Fruit fly (Drosophila melanogaster) whole organism, embryonic: Measurements from ENCODE around the gene Gale.

Experiments
- BEAF-32 ChIP-seq: fragments of 200-800 bp; sonication (Bioruptor generic); optimal IDR thresholded peaks from 3 replicates; lab custom pipeline; 2017; ENCODE audit warnings: missing biosample characterization, missing genetic modification characterization, mild to moderate bottlenecking, moderate library complexity, missing genetic modification reagents
- CG10366 ChIP-seq: fragments of 200-800 bp; sonication (Bioruptor generic); IDR thresholded peaks from 2 replicates; pipeline ENCODE4 v1.3.6; 2022; ENCODE audit warnings: missing biosample characterization, missing genetic modification characterization
- CG11696 ChIP-seq: fragments of 200-800 bp; sonication (Bioruptor generic); IDR thresholded peaks from 2 replicates; pipeline ENCODE4 v1.3.6; 2022; ENCODE audit warnings: missing biosample characterization, missing genetic modification characterization
- CG13424 ChIP-seq: fragments of 200-800 bp; sonication (Bioruptor generic); optimal IDR thresholded peaks from 2 replicates; lab custom pipeline; 2019; ENCODE audit warnings: missing biosample characterization, mild to moderate bottlenecking, missing genetic modification characterization, moderate library complexity
- CG15011 ChIP-seq: fragments of 200-800 bp; sonication (Bioruptor generic); optimal IDR thresholded peaks from 3 replicates; lab custom pipeline; 2018; ENCODE audit warnings: missing biosample characterization, mild to moderate bottlenecking, missing genetic modification characterization
- CG1647 ChIP-seq: fragments of 200-800 bp; sonication (Bioruptor generic); optimal IDR thresholded peaks from 3 replicates; lab custom pipeline; 2016; ENCODE audit warnings: missing biosample characterization, missing genetic modification characterization
- CG17912 ChIP-seq: fragments of 200-800 bp; sonication (Bioruptor generic); optimal IDR thresholded peaks from 2 replicates; lab custom pipeline; 2018; ENCODE audit warnings: missing biosample characterization, mild to moderate bottlenecking, missing genetic modification characterization
- CG18262 ChIP-seq: fragments of 200-800 bp; optimal IDR thresholded peaks from 3 replicates; lab custom pipeline; 2019; ENCODE audit warnings: missing biosample characterization, mild to moderate bottlenecking, missing genetic modification characterization, moderate library complexity
- CG3065 ChIP-seq: fragments of 200-800 bp; sonication (Bioruptor generic); optimal IDR thresholded peaks from 2 replicates; lab custom pipeline; 2016; ENCODE audit warnings: missing biosample characterization, missing genetic modification characterization
- CG31365 ChIP-seq: fragments of 200-800 bp; sonication (Bioruptor generic); optimal IDR thresholded peaks from 2 replicates; lab custom pipeline; 2018; ENCODE audit warnings: missing biosample characterization, mild to moderate bottlenecking, missing genetic modification characterization
- CG31388 ChIP-seq: fragments of 200-800 bp; sonication (Bioruptor generic); optimal IDR thresholded peaks from 2 replicates; lab custom pipeline; 2016; ENCODE audit warnings: missing biosample characterization, missing genetic modification characterization
- CG32532 ChIP-seq: fragments of 200-800 bp; sonication (Bioruptor generic); IDR thresholded peaks from 2 replicates; pipeline ENCODE4 v1.3.6; 2022; ENCODE audit warnings: missing biosample characterization, missing genetic modification characterization
- CG3726 ChIP-seq: fragments of 200-800 bp; sonication (Bioruptor generic); IDR thresholded peaks from 3 replicates; pipeline ENCODE4, ENCODE4 v1.3.6; 2022; ENCODE audit warnings: missing biosample characterization, missing genetic modification characterization
- CG43689 ChIP-seq: fragments of 200-800 bp; sonication (Bioruptor generic); IDR thresholded peaks from 2 replicates; pipeline ENCODE4 v1.3.6; 2022; ENCODE audit warnings: missing biosample characterization, missing genetic modification characterization
- CG4424 ChIP-seq: fragments of 200-800 bp; sonication (Bioruptor generic); optimal IDR thresholded peaks from 3 replicates; lab custom pipeline; 2016; ENCODE audit warnings: missing biosample characterization, missing genetic modification characterization
- CG5245 ChIP-seq: fragments of 200-800 bp; sonication (Bioruptor generic); optimal IDR thresholded peaks from 3 replicates; lab custom pipeline; 2016; ENCODE audit warnings: missing biosample characterization, missing genetic modification characterization
- CG7556 ChIP-seq: fragments of 200-800 bp; sonication (Bioruptor generic); optimal IDR thresholded peaks from 2 replicates; lab custom pipeline; 2017; ENCODE audit warnings: missing biosample characterization, mild to moderate bottlenecking, missing genetic modification characterization
- CG8765 ChIP-seq: fragments of 200-800 bp; sonication (Bioruptor generic); IDR thresholded peaks from 2 replicates; pipeline ENCODE4 v1.3.6; 2022; ENCODE audit warnings: missing biosample characterization, missing genetic modification characterization
- CG9727 ChIP-seq: fragments of 200-800 bp; sonication (Bioruptor generic); optimal IDR thresholded peaks from 3 replicates; lab custom pipeline; 2017; ENCODE audit warnings: missing biosample characterization, mild to moderate bottlenecking, missing genetic modification characterization
- CTCF ChIP-seq: fragments of 200-800 bp; sonication (Bioruptor generic); optimal IDR thresholded peaks from 2 replicates; lab custom pipeline; 2017; ENCODE audit warnings: missing biosample characterization, mild to moderate bottlenecking, missing genetic modification characterization, moderate library complexity
- CkIIα-i1 ChIP-seq: fragments of 200-800 bp; sonication (Bioruptor generic); IDR thresholded peaks from 2 replicates; pipeline ENCODE4 v1.3.6; 2022; ENCODE audit warnings: missing biosample characterization, missing genetic modification characterization
- CoRest ChIP-seq: fragments of 200-800 bp; sonication (Bioruptor generic); optimal IDR thresholded peaks from 3 replicates; lab custom pipeline; 2018; ENCODE audit warnings: missing biosample characterization, mild to moderate bottlenecking, missing genetic modification characterization, moderate library complexity
- D19B ChIP-seq: fragments of 200-800 bp; sonication (Bioruptor generic); optimal IDR thresholded peaks from 2 replicates; lab custom pipeline; 2017; ENCODE audit warnings: missing biosample characterization, mild to moderate bottlenecking, missing genetic modification characterization
- Dref ChIP-seq: fragments of 200-800 bp; sonication (Bioruptor generic); IDR thresholded peaks from 2 replicates; pipeline ENCODE4 v1.3.6; 2022; ENCODE audit warnings: missing biosample characterization, missing genetic modification characterization
- H15 ChIP-seq: fragments of 200-800 bp; sonication (Bioruptor generic); IDR thresholded peaks from 3 replicates; pipeline ENCODE4 v1.3.6; 2022; ENCODE audit warnings: missing biosample characterization, missing genetic modification characterization
- HLHmδ ChIP-seq: fragments of 200-800 bp; sonication (Bioruptor generic); optimal IDR thresholded peaks from 2 replicates; lab custom pipeline; 2018; ENCODE audit warnings: missing biosample characterization, mild to moderate bottlenecking, missing genetic modification characterization, moderate library complexity
- Hey ChIP-seq: fragments of 200-800 bp; sonication (Bioruptor generic); optimal IDR thresholded peaks from 3 replicates; lab custom pipeline; 2018; ENCODE audit warnings: missing biosample characterization, mild to moderate bottlenecking, missing genetic modification characterization
- Hr51 ChIP-seq, 2 experiments: fragments of 200-800 bp; sonication (Bioruptor generic); optimal IDR thresholded peaks; 2 replicates in 1 of 2; 3 replicates in 1 of 2; lab custom pipeline; 2016 to 2018; ENCODE audit warnings: missing biosample characterization in 2 of 2, missing genetic modification characterization in 2 of 2, mild to moderate bottlenecking in 1 of 2, moderate library complexity in 1 of 2
- MESR4 ChIP-seq: fragments of 200-800 bp; sonication (Bioruptor generic); optimal IDR thresholded peaks from 2 replicates; lab custom pipeline; 2018; ENCODE audit warnings: missing biosample characterization, mild to moderate bottlenecking, missing genetic modification characterization, moderate library complexity
- Oli ChIP-seq: fragments of 200-800 bp; sonication (Bioruptor generic); optimal IDR thresholded peaks from 2 replicates; lab custom pipeline; 2018; ENCODE audit warnings: missing biosample characterization, mild to moderate bottlenecking, missing genetic modification characterization, moderate library complexity
- PHDP ChIP-seq: fragments of 200-800 bp; sonication (Bioruptor generic); optimal IDR thresholded peaks from 3 replicates; lab custom pipeline; 2018; ENCODE audit warnings: missing biosample characterization, mild to moderate bottlenecking, missing genetic modification characterization, moderate library complexity
- Rx ChIP-seq: fragments of 200-800 bp; sonication (Bioruptor generic); IDR thresholded peaks from 2 replicates; pipeline ENCODE4 v1.3.6; 2022; ENCODE audit warnings: missing biosample characterization, missing genetic modification characterization
- Sin3A ChIP-seq: fragments of >200 bp; optimal IDR thresholded peaks from 2 replicates; lab custom pipeline; 2018
- Sox100B ChIP-seq: fragments of 200-800 bp; sonication (Bioruptor generic); optimal IDR thresholded peaks from 3 replicates; lab custom pipeline; 2018; ENCODE audit warnings: missing biosample characterization, mild to moderate bottlenecking, missing genetic modification characterization
- Usf ChIP-seq: fragments of 200-800 bp; sonication (Bioruptor generic); optimal IDR thresholded peaks from 2 replicates; lab custom pipeline; 2017; ENCODE audit warnings: missing genotype, missing biosample characterization, missing genetic modification characterization
- Xbp1 ChIP-seq: fragments of 200-800 bp; sonication (Bioruptor generic); optimal IDR thresholded peaks from 3 replicates; lab custom pipeline; 2016; ENCODE audit warnings: missing biosample characterization, mild to moderate bottlenecking, missing genetic modification characterization
- Xrp1 ChIP-seq: fragments of 200-800 bp; sonication (Bioruptor generic); IDR thresholded peaks from 2 replicates; pipeline ENCODE4 v1.3.6; 2022; ENCODE audit warnings: missing biosample characterization, missing genetic modification characterization
- ap ChIP-seq: fragments of 200-800 bp; sonication (Bioruptor generic); IDR thresholded peaks from 2 replicates; pipeline ENCODE4 v1.3.6; 2022; ENCODE audit warnings: missing biosample characterization, missing genetic modification characterization
- bowl ChIP-seq: fragments of 200-800 bp; sonication (Bioruptor generic); IDR thresholded peaks from 2 replicates; pipeline ENCODE4 v1.3.6; 2022; ENCODE audit warnings: missing biosample characterization, missing genetic modification characterization
- corto ChIP-seq: fragments of 200-800 bp; sonication (Bioruptor generic); optimal IDR thresholded peaks from 2 replicates; lab custom pipeline; 2016; ENCODE audit warnings: missing biosample characterization, mild to moderate bottlenecking, missing genetic modification characterization, moderate library complexity
- dan ChIP-seq: fragments of 200-800 bp; sonication (Bioruptor generic); IDR thresholded peaks from 2 replicates; pipeline ENCODE4 v1.3.6; 2022; ENCODE audit warnings: missing biosample characterization, missing genetic modification characterization
- dimm ChIP-seq: fragments of 200-800 bp; sonication (Bioruptor generic); IDR thresholded peaks from 2 replicates; pipeline ENCODE4 v1.3.6; 2022; ENCODE audit warnings: missing biosample characterization, missing genetic modification characterization
- eve ChIP-seq, 2 experiments: fragments of >200 bp; optimal IDR thresholded peaks; 2 replicates each; lab custom pipeline; 2017; ENCODE audit warnings: missing biosample characterization in 2 of 2, missing genetic modification characterization in 2 of 2
- eyg ChIP-seq: fragments of 200-800 bp; sonication (Bioruptor generic); optimal IDR thresholded peaks from 3 replicates; lab custom pipeline; 2016; ENCODE audit warnings: missing biosample characterization, missing genetic modification characterization
- ham ChIP-seq: fragments of 200-800 bp; sonication (Bioruptor generic); IDR thresholded peaks from 2 replicates; pipeline ENCODE4 v1.3.6; 2022; ENCODE audit warnings: missing biosample characterization, missing genetic modification characterization
- mirr ChIP-seq: fragments of 200-800 bp; sonication (Bioruptor generic); optimal IDR thresholded peaks from 3 replicates; lab custom pipeline; 2018; ENCODE audit warnings: missing biosample characterization, mild to moderate bottlenecking, missing genetic modification characterization
- psq ChIP-seq: fragments of 200-800 bp; sonication (Bioruptor generic); optimal IDR thresholded peaks from 2 replicates; lab custom pipeline; 2017; ENCODE audit warnings: missing biosample characterization, missing genetic modification characterization
- row ChIP-seq: fragments of 200-800 bp; sonication (Bioruptor generic); IDR thresholded peaks from 3 replicates; pipeline ENCODE4 v1.3.6; 2022; ENCODE audit warnings: missing biosample characterization, missing genetic modification characterization
- schlank ChIP-seq: fragments of 200-800 bp; sonication (Bioruptor generic); optimal IDR thresholded peaks from 2 replicates; lab custom pipeline; 2018; ENCODE audit warnings: missing biosample characterization, mild to moderate bottlenecking, missing genetic modification characterization
- sens ChIP-seq: fragments of 200-800 bp; sonication (Bioruptor generic); peaks from one replicate; lab custom pipeline; 2016; ENCODE audit warnings: missing biosample characterization, missing genetic modification characterization
- slou ChIP-seq: fragments of 200-800 bp; sonication (Bioruptor generic); optimal IDR thresholded peaks from 3 replicates; lab custom pipeline; 2016; ENCODE audit warnings: missing biosample characterization, missing genetic modification characterization
- sr ChIP-seq: fragments of 200-800 bp; sonication (Bioruptor generic); IDR thresholded peaks from 3 replicates; pipeline ENCODE4 v1.3.6; 2022; ENCODE audit warnings: missing biosample characterization, missing genetic modification characterization
- z ChIP-seq: fragments of 200-800 bp; sonication (Bioruptor generic); IDR thresholded peaks from 3 replicates; pipeline ENCODE4 v1.3.6; 2022; ENCODE audit warnings: missing biosample characterization, missing genetic modification characterization

Gale gene

DNA sequence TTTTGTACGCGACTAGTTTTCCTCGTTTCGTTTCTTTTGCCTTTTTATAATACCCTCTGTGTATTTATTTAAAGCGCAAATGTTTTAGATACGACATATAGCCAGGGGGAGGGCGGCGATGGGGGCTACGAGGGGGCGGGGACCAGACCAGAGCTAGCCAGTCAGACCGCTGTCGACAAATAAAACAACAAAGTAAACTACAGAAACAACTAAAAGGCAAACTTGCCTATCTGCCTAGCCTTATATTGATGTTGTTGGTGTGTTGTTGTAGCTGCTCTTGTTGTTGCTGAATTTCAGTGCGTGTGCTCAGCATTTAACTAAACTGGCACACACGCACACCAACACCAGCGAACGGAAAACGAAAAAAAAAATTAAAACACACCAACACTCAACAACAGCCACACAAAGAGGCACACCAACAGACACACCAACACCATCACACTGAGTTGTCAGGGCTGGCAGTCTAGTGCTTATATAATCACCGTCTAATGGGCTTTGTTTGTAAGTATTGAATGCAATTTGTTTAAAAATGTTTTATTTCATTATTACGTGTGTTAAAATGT, 18.9 kb upstream of the Gale start (continued):
- TF ChIP-seq row (GFP tag; lab: Robert Waterston, UW) (no peak; the same call in 2 of the 3 replicates), Rx (GFP tag; lab: Robert Waterston, UW) (no peak), CoRest (no peak), PHDP (tag; lab: Kevin White, UChicago) (no peak), slou (GFP tag; lab: Kevin White, UChicago) (no peak), CG31388 (no peak), Xbp1 (GFP tag; lab: Kevin White, UChicago) (no peak), CG17912 (GFP tag; lab: Kevin White, UChicago) (no peak), CG32532 (GFP tag; lab: Robert Waterston, UW) (0 out of 2 replicates have a peak, but pooled peaks have one; percentile 14), eyg (GFP tag; lab: Kevin White, UChicago) (no peak), Oli (tag; lab: Kevin White, UChicago) (no peak), CG8765 (GFP tag; lab: Robert Waterston, UW) (no peak), Usf (GFP tag; lab: Kevin White, UChicago) (no peak), CG7556 (GFP tag; lab: Kevin White, UChicago) (no peak), dimm (GFP tag; lab: Robert Waterston, UW) (no peak), CG9727 (no peak), MESR4 (GFP tag; lab: Kevin White, UChicago) (no peak), bowl (GFP tag; lab: Robert Waterston, UW) (no peak), CG31365 (no peak), corto (GFP tag; lab: Kevin White, UChicago) (no peak), Hey (tag; lab: Kevin White, UChicago) (peak; percentile 18), Sin3A (no peak), CG4424 (GFP tag; lab: Kevin White, UChicago) (no peak), CG18262 (tag; lab: Kevin White, UChicago) (no peak), CG5245 (GFP tag; lab: Kevin White, UChicago) (no peak), CG11696 (no peak), CG13424 (no peak), psq (GFP tag; lab: Kevin White, UChicago) (no peak), dan (GFP tag; lab: Robert Waterston, UW) (no peak), z (0 out of 3 replicates have a peak, but pooled peaks have one; percentile 47), CG10366 (no peak), BEAF-32 (GFP tag; lab: Kevin White, UChicago) (no peak), Xrp1 (peak; percentile 15; the same call in 1 of the 2 replicates), CG15011 (no peak), Dref (GFP tag; lab: Robert Waterston, UW) (no peak), eve (GFP tag; optimal IDR thresholded peaks at IDR 0.05; lab: Kevin White, UChicago) (no peak), sr (GFP tag; lab: Robert Waterston, UW) (no peak), ap (GFP tag; lab: Robert Waterston, UW) (no peak), Sox100B (GFP tag; lab: Kevin White, UChicago) (no peak), schlank (tag; lab: Kevin White, UChicago) (peak; percentile 10), CkIIα-i1 (GFP tag; lab: Robert Waterston, UW) (no peak), ham (GFP tag; lab: Robert Waterston, UW) (no peak), CG3726 (no peak), D19B (GFP tag; lab: Kevin White, UChicago) (no peak), CG1647 (GFP tag; lab: Kevin White, UChicago) (peak; percentile 18), sens (GFP tag; lab: Kevin White, UChicago) (no peak), HLHmδ (GFP tag; lab: Kevin White, UChicago) (no peak), CG43689 (GFP tag; lab: Robert Waterston, UW) (no peak), H15 (GFP tag; lab: Robert Waterston, UW) (no peak), CG3065 (GFP tag; lab: Kevin White, UChicago) (no peak), CTCF (GFP tag; lab: Kevin White, UChicago) (no peak), Hr51 (GFP tag; optimal IDR thresholded peaks at IDR 0.05; lab: Kevin White, UChicago) (no peak), mirr (GFP tag; lab: Kevin White, UChicago) (peak; percentile 90)
